Worm (Caenorhabditis elegans): Measurements from ENCODE around the gene otpl-5.

otpl-5 gene

DNA sequence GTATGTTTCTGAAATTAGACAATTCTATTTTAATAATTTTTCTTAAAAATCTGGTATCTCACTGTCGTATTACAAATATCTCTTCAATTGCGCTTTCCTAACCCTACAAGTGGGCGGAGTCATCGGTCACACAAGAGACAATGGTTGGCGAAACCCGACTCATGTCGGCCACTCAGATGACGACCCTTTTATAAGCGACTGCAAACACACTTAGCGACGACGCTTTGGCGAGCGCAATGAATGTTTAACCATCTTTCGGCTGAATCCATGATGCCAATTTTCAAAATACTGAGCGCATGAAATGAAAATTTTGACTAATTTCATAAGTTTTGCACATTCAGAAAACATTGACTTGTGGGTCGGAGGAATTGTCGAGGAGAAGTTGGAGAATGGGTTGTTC is 29.0 kb upstream of the otpl-5 start (continued):
- TF ChIP-seq ceh-100 (GFP tag; IDR thresholded peaks at IDR 0.05), result peak; percentile 91
- peak; percentile 89 for TF ChIP-seq Y67H2A.10 (GFP tag; conservative IDR thresholded peaks at IDR 0.05)
- peak; percentile 96 for TF ChIP-seq T07F8.4 (tag; optimal IDR thresholded peaks at IDR 0.05)
- peak; percentile 88 for TF ChIP-seq cebp-1 (GFP tag; IDR thresholded peaks at IDR 0.05)
- peak; percentile 97 for TF ChIP-seq cebp-1 (tag; optimal IDR thresholded peaks at IDR 0.05)
- peak; percentile 98 for TF ChIP-seq ccch-3 (GFP tag; optimal IDR thresholded peaks at IDR 0.05)
- TF ChIP-seq Y79H2A.3 (GFP tag; conservative IDR thresholded peaks at IDR 0.05), result peak; percentile 98
- peak; percentile 79 for TF ChIP-seq xnd-1 (tag; optimal IDR thresholded peaks at IDR 0.05)
- peak; percentile 94 for TF ChIP-seq madf-6 (GFP tag; IDR thresholded peaks at IDR 0.05)
- TF ChIP-seq ceh-79 (tag; optimal IDR thresholded peaks at IDR 0.05), result peak; percentile 100
- peak; percentile 99 for TF ChIP-seq die-1 (tag; optimal IDR thresholded peaks at IDR 0.05)
- peak; percentile 100 for TF ChIP-seq F10E7.11 (tag; optimal IDR thresholded peaks at IDR 0.05)
- peak; percentile 96 for TF ChIP-seq let-526 (GFP tag; IDR thresholded peaks at IDR 0.05)
- TF ChIP-seq C17E4.6 (GFP tag; IDR thresholded peaks at IDR 0.05), result peak; percentile 99
- peak; percentile 96 for TF ChIP-seq unc-130 (GFP tag; optimal IDR thresholded peaks at IDR 0.05)
- TF ChIP-seq fkh-3 (tag; optimal IDR thresholded peaks at IDR 0.05), result peak; percentile 100
- peak; percentile 94 for TF ChIP-seq Y53F4B.3 (GFP tag; IDR thresholded peaks at IDR 0.05)
- peak; percentile 91 for TF ChIP-seq F22D6.2 (tag; optimal IDR thresholded peaks at IDR 0.05)
- TF ChIP-seq mcd-1 (GFP tag; IDR thresholded peaks at IDR 0.05), result peak; percentile 93
- peak; percentile 99 for TF ChIP-seq nhr-90 (tag; optimal IDR thresholded peaks at IDR 0.05)
- no peak for TF ChIP-seq nfya-1 (tag; optimal IDR thresholded peaks at IDR 0.05; ENCODE audit: borderline replicate concordance, insufficient read depth)
- peak; percentile 62 for TF ChIP-seq lsy-27 (tag; optimal IDR thresholded peaks at IDR 0.05; ENCODE audit: borderline replicate concordance, insufficient read depth)
- TF ChIP-seq B0336.3 (GFP tag; IDR thresholded peaks at IDR 0.05), result peak; percentile 99
- peak; percentile 96 for TF ChIP-seq tlf-1 (GFP tag; optimal IDR thresholded peaks at IDR 0.05)
- peak; percentile 96 for TF ChIP-seq B0035.1 (tag; optimal IDR thresholded peaks at IDR 0.05)
- peak; percentile 98 for TF ChIP-seq hrde-1 (tag; optimal IDR thresholded peaks at IDR 0.05; ENCODE audit: borderline replicate concordance)
- peak; percentile 94 for TF ChIP-seq hlh-12 (tag; optimal IDR thresholded peaks at IDR 0.05)
- peak; percentile 77 for TF ChIP-seq sdz-38 (tag; optimal IDR thresholded peaks at IDR 0.05)
- peak; percentile 97 for TF ChIP-seq lin-54 (GFP tag; optimal IDR thresholded peaks at IDR 0.05)
- TF ChIP-seq madf-3 (GFP tag; IDR thresholded peaks at IDR 0.05), result peak; percentile 96
- TF ChIP-seq chd-7 (tag; optimal IDR thresholded peaks at IDR 0.05), result peak; percentile 100

DNA sequence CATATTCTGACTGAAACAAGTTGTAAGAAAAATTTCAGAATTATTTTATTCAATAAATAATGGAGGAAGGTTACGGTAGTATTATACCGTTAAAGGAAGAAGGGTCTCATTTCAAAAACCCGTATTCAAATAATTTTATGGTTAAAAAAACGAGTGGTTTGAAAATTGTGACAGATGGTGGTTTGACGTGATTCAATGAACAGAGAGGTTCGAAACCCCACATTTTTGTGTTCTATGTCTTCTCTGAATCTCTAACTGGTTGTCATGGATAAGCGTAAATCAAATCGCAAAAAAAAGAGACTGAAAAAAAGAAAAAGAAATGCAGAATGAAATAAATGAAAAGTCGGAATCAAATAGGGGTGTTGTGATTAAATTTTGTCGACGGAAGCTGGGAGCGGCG is 22.0 kb upstream of the otpl-5 start, which contains the start of gene ZK994.6:
ZK994.6 (minus strand) TSS at position 101 of the 400 bp plus-strand sequence.
- TF ChIP-seq zim-3 (tag; optimal IDR thresholded peaks at IDR 0.05) (no peak), chd-7 (tag; optimal IDR thresholded peaks at IDR 0.05) (no peak)

DNA sequence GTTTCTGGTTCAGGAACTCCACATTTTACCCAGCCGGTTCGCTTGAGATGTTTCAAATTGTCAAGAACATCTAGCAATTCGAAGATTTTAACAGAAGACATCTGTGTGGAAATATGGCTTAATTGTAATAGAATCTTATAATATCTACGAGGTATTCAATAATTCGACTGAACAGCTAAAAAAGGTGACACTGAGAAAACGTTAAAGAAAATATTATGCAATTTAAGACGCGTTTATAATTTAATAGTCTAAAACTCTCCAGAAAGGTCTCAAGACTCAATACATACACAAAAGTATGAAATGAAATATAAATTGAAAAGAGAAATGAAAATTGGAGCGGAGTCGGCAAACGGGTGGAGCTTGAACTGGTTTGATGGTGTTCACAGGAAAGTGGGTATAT is 16.0 kb upstream of the otpl-5 start, which contains the start of gene F45F2.9:
F45F2.9 (minus strand) TSS at position 101 of the 400 bp plus-strand sequence.
- peak; percentile 15 for TF ChIP-seq hrde-1 (tag; optimal IDR thresholded peaks at IDR 0.05; ENCODE audit: borderline replicate concordance)
- TF ChIP-seq ccch-3 (GFP tag; optimal IDR thresholded peaks at IDR 0.05), result no peak

DNA sequence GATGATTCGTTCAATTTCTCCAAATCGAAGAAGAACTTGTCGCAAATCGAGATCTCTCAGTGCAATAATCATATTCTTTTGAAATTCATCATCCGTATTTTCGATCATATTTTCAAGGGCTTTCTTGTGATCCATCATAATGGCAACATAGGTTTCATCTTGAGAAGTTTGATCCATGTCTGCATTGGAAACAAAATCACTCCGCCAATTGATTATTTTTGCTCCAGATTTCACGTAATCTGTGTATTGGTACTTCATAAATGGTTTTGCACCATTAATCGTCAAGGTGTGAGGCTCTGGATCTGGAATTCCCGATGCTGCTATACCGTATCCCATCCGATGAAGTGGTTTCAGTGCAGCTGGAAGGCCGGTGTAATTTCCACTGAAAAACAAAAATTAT is 12.9 kb upstream of the otpl-5 start:
- no peak for TF ChIP-seq F55B11.4 (tag; optimal IDR thresholded peaks at IDR 0.05; ENCODE audit: borderline replicate concordance, insufficient read depth)
- TF ChIP-seq mes-4 (tag; optimal IDR thresholded peaks at IDR 0.05), result no peak
- no peak for TF ChIP-seq ztf-6 (GFP tag; IDR thresholded peaks at IDR 0.05)
- TF ChIP-seq ceh-40 (GFP tag; IDR thresholded peaks at IDR 0.05), result no peak
- TF ChIP-seq lin-54 (GFP tag; optimal IDR thresholded peaks at IDR 0.05), result no peak
- no peak for TF ChIP-seq ztf-3 (GFP tag; optimal IDR thresholded peaks at IDR 0.05)
- TF ChIP-seq nfya-1 (tag; optimal IDR thresholded peaks at IDR 0.05; ENCODE audit: borderline replicate concordance, insufficient read depth), result no peak
